Worm (Caenorhabditis elegans) whole organism, L3 larva: ENCODE data around the gene Y48B6A.10.

ENCODE experiments used
- R02D3.7 ChIP-seq: fragments of 150-350 bp; optimal IDR thresholded peaks from 2 replicates; lab custom pipeline; 2014; ENCODE audit warnings: missing biosample characterization, missing genetic modification characterization
- aly-2 ChIP-seq: fragments of 150-350 bp; optimal IDR thresholded peaks from 2 replicates; lab custom pipeline; 2014; ENCODE audit warnings: missing biosample characterization, missing genetic modification characterization
- ceh-16 ChIP-seq: sonication (generic microtip); optimal IDR thresholded peaks from 2 replicates; lab custom pipeline; 2017; ENCODE audit warnings: missing biosample characterization, missing genetic modification characterization
- ceh-28 ChIP-seq: fragments of 150-350 bp; optimal IDR thresholded peaks from 2 replicates; lab custom pipeline; 2014; ENCODE audit warnings: missing biosample characterization, missing genetic modification reagents, missing genetic modification characterization
- ceh-82 ChIP-seq: fragments of 150-350 bp; optimal IDR thresholded peaks from 2 replicates; lab custom pipeline; 2014; ENCODE audit warnings: missing biosample characterization, missing genetic modification characterization
- daf-12 ChIP-seq: fragments of 150-350 bp; optimal IDR thresholded peaks from 2 replicates; lab custom pipeline; 2014; ENCODE audit warnings: missing biosample characterization, missing genetic modification reagents, missing genetic modification characterization
- egl-27 ChIP-seq: sonication (generic microtip); optimal IDR thresholded peaks from 4 replicates; lab custom pipeline; 2017; ENCODE audit warnings: missing biosample characterization, missing genetic modification reagents, missing genetic modification characterization
- egl-5 ChIP-seq: fragments of 150-350 bp; optimal IDR thresholded peaks from 2 replicates; lab custom pipeline; 2017; ENCODE audit warnings: missing biosample characterization, missing genetic modification reagents, missing genetic modification characterization, inconsistent platforms
- elt-2 ChIP-seq: sonication (generic microtip); optimal IDR thresholded peaks from 2 replicates; lab custom pipeline; 2016; ENCODE audit warnings: missing genetic modification reagents, mild to moderate bottlenecking, missing genetic modification characterization, missing compliant biosample characterization
- elt-3 ChIP-seq, 3 experiments: fragments of 150-350 bp in 1 of 3; sonication (generic microtip) in 2 of 3; optimal IDR thresholded peaks; 2 replicates in 2 of 3; 4 replicates in 1 of 3; lab custom pipeline; 2014 to 2017; ENCODE audit warnings: missing biosample characterization in 3 of 3, missing genetic modification characterization in 3 of 3
- fkh-10 ChIP-seq: sonication (generic microtip); optimal IDR thresholded peaks from 2 replicates; lab custom pipeline; 2017; ENCODE audit warnings: missing biosample characterization, missing genetic modification reagents, missing genetic modification characterization
- fos-1 ChIP-seq: fragments of 150-350 bp; optimal IDR thresholded peaks from 2 replicates; lab custom pipeline; 2014; ENCODE audit warnings: missing biosample characterization, missing genetic modification characterization
- hmg-11 ChIP-seq: sonication (generic microtip); optimal IDR thresholded peaks from 2 replicates; lab custom pipeline; 2016; ENCODE audit warnings: missing genetic modification characterization, missing compliant biosample characterization
- lsy-12 ChIP-seq: sonication (generic microtip); optimal IDR thresholded peaks from 2 replicates; lab custom pipeline; 2016; ENCODE audit warnings: mild to moderate bottlenecking, missing genetic modification characterization, missing compliant biosample characterization
- mdl-1 ChIP-seq: fragments of 150-350 bp; optimal IDR thresholded peaks from 2 replicates; lab custom pipeline; 2014; ENCODE audit warnings: missing biosample characterization, missing genetic modification characterization
- mml-1 ChIP-seq: fragments of 150-350 bp; sonication (generic microtip); optimal IDR thresholded peaks from 3 replicates; lab custom pipeline; 2014; ENCODE audit warnings: missing biosample characterization, missing genetic modification characterization
- nfya-1 ChIP-seq: sonication (generic microtip); optimal IDR thresholded peaks from 2 replicates; lab custom pipeline; 2017; ENCODE audit warnings: missing genetic modification characterization, mild to moderate bottlenecking, missing compliant biosample characterization, antibody characterized with exemption, moderate library complexity; ENCODE audit not compliant: insufficient read depth
- nhr-12 ChIP-seq: fragments of 150-350 bp; optimal IDR thresholded peaks from 2 replicates; lab custom pipeline; 2014; ENCODE audit warnings: missing biosample characterization, missing genetic modification characterization
- nhr-237 ChIP-seq: fragments of 150-350 bp; optimal IDR thresholded peaks from 2 replicates; lab custom pipeline; 2014; ENCODE audit warnings: missing biosample characterization, missing genetic modification characterization
- nhr-25 ChIP-seq: sonication (generic microtip); optimal IDR thresholded peaks from 2 replicates; lab custom pipeline; 2017; ENCODE audit warnings: missing biosample characterization, missing genetic modification characterization
- nhr-28 ChIP-seq: fragments of 150-350 bp; optimal IDR thresholded peaks from 2 replicates; lab custom pipeline; 2014; ENCODE audit warnings: missing biosample characterization, missing genetic modification characterization
- nhr-67 ChIP-seq: fragments of 150-350 bp; optimal IDR thresholded peaks from 2 replicates; lab custom pipeline; 2014; ENCODE audit warnings: missing biosample characterization, missing genetic modification characterization
- nhr-77 ChIP-seq: fragments of 150-350 bp; optimal IDR thresholded peaks from 2 replicates; lab custom pipeline; 2014; ENCODE audit warnings: missing biosample characterization, missing genetic modification characterization
- pha-4 ChIP-seq: fragments of 150-350 bp; optimal IDR thresholded peaks from 2 replicates; lab custom pipeline; 2014; ENCODE audit warnings: missing biosample characterization, missing genetic modification reagents, missing genetic modification characterization
- unc-39 ChIP-seq: sonication (generic microtip); optimal IDR thresholded peaks from 4 replicates; lab custom pipeline; 2017; ENCODE audit warnings: missing biosample characterization, missing genetic modification characterization
- zag-1 ChIP-seq: fragments of 150-350 bp; optimal IDR thresholded peaks from 2 replicates; lab custom pipeline; 2014; ENCODE audit warnings: missing biosample characterization, missing genetic modification characterization
- ztf-11 ChIP-seq: fragments of 150-350 bp; optimal IDR thresholded peaks from 2 replicates; lab custom pipeline; 2014; ENCODE audit warnings: missing biosample characterization, missing genetic modification characterization
- ztf-4 ChIP-seq: fragments of 150-350 bp; optimal IDR thresholded peaks from 2 replicates; lab custom pipeline; 2014; ENCODE audit warnings: missing biosample characterization, missing genetic modification characterization

Gene Y48B6A.10

ce11 chrII:14230075-14230474 lies 15.9 kb downstream of the Y48B6A.10 start:
- TF ChIP-seq nhr-12 (tag; lab: Kevin White, UChicago) (no peak), ceh-16 (tag; lab: Kevin White, UChicago) (no peak), egl-27 (tag; lab: Kevin White, UChicago) (no peak), egl-5 (tag; lab: Kevin White, UChicago) (no peak), nhr-25 (no peak), nhr-28 (tag; lab: Kevin White, UChicago) (no peak)

- no peak for TF ChIP-seq elt-2
- no peak for TF ChIP-seq R02D3.7
- no peak for TF ChIP-seq ztf-4 (tag; lab: Kevin White, UChicago)
- no peak for TF ChIP-seq unc-39 (tag; lab: Kevin White, UChicago)
- TF ChIP-seq mml-1 (tag; lab: Kevin White, UChicago), result no peak
- no peak for TF ChIP-seq daf-12 (tag; lab: Kevin White, UChicago)
- TF ChIP-seq ceh-82 (tag; lab: Kevin White, UChicago), result no peak
- no peak for TF ChIP-seq nhr-77 (tag; lab: Kevin White, UChicago)
- no peak for TF ChIP-seq ztf-11 (tag; lab: Kevin White, UChicago)
- no peak for TF ChIP-seq zag-1 (tag; lab: Kevin White, UChicago)
- TF ChIP-seq aly-2 (tag; lab: Kevin White, UChicago), result no peak
- TF ChIP-seq ceh-16 (tag; lab: Kevin White, UChicago), result no peak
- no peak for TF ChIP-seq nhr-28 (tag; lab: Kevin White, UChicago)
- TF ChIP-seq hmg-11 (tag; lab: Kevin White, UChicago), result no peak
- no peak for TF ChIP-seq fos-1 (tag; lab: Kevin White, UChicago)
- TF ChIP-seq, all 47 proteins: peak for 0
These were observed 16.7 kb downstream of the Y48B6A.10 start for ce11 chrII:14230938-14231337.

- TF ChIP-seq elt-2, result peak; percentile 42
- peak; percentile 36 for TF ChIP-seq hmg-11 (tag; lab: Kevin White, UChicago)
- no peak for TF ChIP-seq ceh-16 (tag; lab: Kevin White, UChicago)
- TF ChIP-seq nhr-237 (tag; lab: Kevin White, UChicago), result no peak
- TF ChIP-seq pha-4, result peak; percentile 8
- peak; percentile 2 for TF ChIP-seq nfya-1
These were observed 19.7 kb downstream of the Y48B6A.10 start, which contains the start of gene men-1 for ce11 chrII:14233879-14234278. Gene men-1, minus strand, starts transcription at chrII:14234120.

ce11 chrII:14234375-14235102 lies 20.3 kb downstream of the Y48B6A.10 start:
- peak; percentile 52 for TF ChIP-seq elt-2
- no peak for TF ChIP-seq nhr-67 (tag; lab: Kevin White, UChicago)
- TF ChIP-seq, all 47 proteins: peak for 1

- no peak for TF ChIP-seq R02D3.7
- TF ChIP-seq nhr-12 (tag; lab: Kevin White, UChicago), result no peak
- TF ChIP-seq nhr-77 (tag; lab: Kevin White, UChicago), result no peak
- TF ChIP-seq lsy-12, result no peak
- TF ChIP-seq ceh-28 (tag; lab: Kevin White, UChicago), result no peak
These were observed 22.4 kb downstream of the Y48B6A.10 start for ce11 chrII:14236569-14236968.

- TF ChIP-seq ztf-4 (tag; lab: Kevin White, UChicago) (no peak), nhr-25 (no peak), nfya-1 (no peak), elt-3 (tag; optimal IDR thresholded peaks at IDR 0.05; lab: Kevin White, UChicago) (no peak), aly-2 (tag; lab: Kevin White, UChicago) (no peak), mml-1 (tag; lab: Kevin White, UChicago) (no peak), mdl-1 (tag; lab: Kevin White, UChicago) (no peak), fkh-10 (GFP tag; lab: Kevin White, UChicago) (no peak), nhr-237 (tag; lab: Kevin White, UChicago) (no peak)
These were observed 23.1 kb downstream of the Y48B6A.10 start for ce11 chrII:14237245-14237806.
